Worm (Caenorhabditis elegans): Measurements from ENCODE around the gene dsh-2.

Gene dsh-2

DNA sequence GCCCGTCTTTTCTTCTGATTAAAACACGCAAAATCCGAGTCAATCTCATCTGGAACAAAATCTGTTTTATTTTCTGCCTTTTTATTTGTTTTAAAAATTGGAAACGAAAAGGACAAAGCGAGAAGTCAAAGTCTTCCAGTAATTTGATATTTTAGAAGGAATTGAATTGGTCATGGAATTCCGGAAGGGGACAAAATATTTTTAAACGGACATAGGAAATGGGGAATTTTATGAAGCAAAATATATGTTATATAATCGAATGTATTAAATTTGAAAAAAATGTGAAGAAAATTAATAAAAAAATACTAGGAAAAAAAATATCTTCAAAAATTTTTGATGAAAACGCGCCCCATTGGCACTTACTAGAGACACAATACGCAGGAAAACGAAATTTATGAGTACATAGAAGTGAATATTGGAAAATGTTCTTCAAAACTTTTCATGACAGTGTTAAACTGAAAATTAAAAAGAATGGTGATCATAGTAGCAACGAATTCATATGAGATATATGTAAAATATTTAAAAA lies 40.3 kb downstream of the dsh-2 start, which contains the start of gene F33G12.7:
TSS of gene F33G12.7 (minus strand) at position 51 of the 526 bp plus-strand sequence.
- TF ChIP-seq C34F6.9 (tag; optimal IDR thresholded peaks at IDR 0.05) (peak; percentile 5), unc-55 (GFP tag; optimal IDR thresholded peaks at IDR 0.05) (peak; percentile 15), lsy-2 (tag; optimal IDR thresholded peaks at IDR 0.05) (peak in 1 of 2 experiments; percentile 7), alr-1 (tag; optimal IDR thresholded peaks at IDR 0.05) (no peak)

DNA sequence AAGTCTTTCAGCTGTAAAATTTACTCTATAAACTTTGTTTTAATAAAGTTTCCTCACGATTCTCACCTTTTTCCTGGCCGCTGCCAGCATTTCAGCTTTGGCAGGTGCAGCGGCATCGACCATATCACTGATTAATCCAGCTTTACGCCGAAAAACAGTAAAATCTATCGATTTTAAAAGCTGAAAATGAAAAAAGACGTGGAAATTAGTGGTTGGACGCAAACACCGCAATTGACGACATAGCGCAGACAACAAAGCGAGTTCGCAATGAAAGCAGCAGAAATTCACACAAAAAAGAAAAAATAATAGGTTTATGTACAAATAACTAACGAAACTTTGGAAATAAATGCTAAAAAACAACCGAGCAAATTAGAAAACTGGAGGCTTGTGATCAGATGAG lies 41.1 kb downstream of the dsh-2 start, which contains the start of gene golg-2:
TSS of gene golg-2 (minus strand) at position 180 of the 400 bp plus-strand sequence.
- TF ChIP-seq nhr-12 (tag; optimal IDR thresholded peaks at IDR 0.05) (no peak), lsy-2 (tag; optimal IDR thresholded peaks at IDR 0.05) (peak in 1 of 2 experiments; percentile 50), nhr-129 (tag; optimal IDR thresholded peaks at IDR 0.05) (peak; percentile 19), C34F6.9 (tag; optimal IDR thresholded peaks at IDR 0.05) (peak; percentile 28), crh-2 (tag; optimal IDR thresholded peaks at IDR 0.05) (peak; percentile 34), unc-55 (GFP tag; optimal IDR thresholded peaks at IDR 0.05) (peak; percentile 13)

ce11 chrII:5036128-5036527 lies 44.8 kb downstream of the dsh-2 start, which contains the start of gene lrr-1:
TSS of gene lrr-1 (minus strand) at chrII:5036439.
- TF ChIP-seq peb-1 (tag; optimal IDR thresholded peaks at IDR 0.05) (no peak), mdl-1 (tag; optimal IDR thresholded peaks at IDR 0.05) (no peak), F13H6.1 (tag; optimal IDR thresholded peaks at IDR 0.05) (no peak), R02D3.7 (tag; optimal IDR thresholded peaks at IDR 0.05) (no peak), nhr-77 (tag; optimal IDR thresholded peaks at IDR 0.05) (no peak), nhr-25 (tag; optimal IDR thresholded peaks at IDR 0.05) (no peak), lsy-2 (tag; optimal IDR thresholded peaks at IDR 0.05) (no peak), egl-27 (tag; optimal IDR thresholded peaks at IDR 0.05) (no peak), nhr-129 (tag; optimal IDR thresholded peaks at IDR 0.05) (no peak), aly-2 (tag; optimal IDR thresholded peaks at IDR 0.05) (no peak), elt-1 (tag; optimal IDR thresholded peaks at IDR 0.05) (no peak), crh-2 (tag; optimal IDR thresholded peaks at IDR 0.05) (no peak), blmp-1 (tag; optimal IDR thresholded peaks at IDR 0.05; ENCODE audit: insufficient read depth) (no peak), lin-39 (tag; optimal IDR thresholded peaks at IDR 0.05) (no peak), skn-1 (tag; optimal IDR thresholded peaks at IDR 0.05) (no peak), lin-11 (tag; optimal IDR thresholded peaks at IDR 0.05) (no peak), nhr-237 (tag; optimal IDR thresholded peaks at IDR 0.05) (no peak)

- TF ChIP-seq R02D3.7 (tag; optimal IDR thresholded peaks at IDR 0.05) (no peak), zag-1 (tag; optimal IDR thresholded peaks at IDR 0.05) (no peak), sem-4 (tag; optimal IDR thresholded peaks at IDR 0.05) (no peak), egl-27 (tag; optimal IDR thresholded peaks at IDR 0.05) (no peak), nhr-21 (tag; optimal IDR thresholded peaks at IDR 0.05) (no peak), unc-62 (GFP tag; optimal IDR thresholded peaks at IDR 0.05) (no peak), unc-39 (tag; optimal IDR thresholded peaks at IDR 0.05) (no peak), crh-2 (tag; optimal IDR thresholded peaks at IDR 0.05) (no peak), ztf-1 (GFP tag; conservative IDR thresholded peaks at IDR 0.05) (no peak), lin-13 (GFP tag; optimal IDR thresholded peaks at IDR 0.05) (no peak), snpc-4 (tag; optimal IDR thresholded peaks at IDR 0.05) (no peak), Y55F3AM.14 (GFP tag; optimal IDR thresholded peaks at IDR 0.05) (no peak), nhr-10 (tag; optimal IDR thresholded peaks at IDR 0.05) (no peak), nhr-25 (tag; optimal IDR thresholded peaks at IDR 0.05) (no peak), nhr-129 (tag; optimal IDR thresholded peaks at IDR 0.05) (no peak), aly-2 (tag; optimal IDR thresholded peaks at IDR 0.05) (no peak), elt-1 (tag; optimal IDR thresholded peaks at IDR 0.05) (no peak), blmp-1 (tag; optimal IDR thresholded peaks at IDR 0.05; ENCODE audit: insufficient read depth) (no peak), mab-5 (tag; optimal IDR thresholded peaks at IDR 0.05) (no peak), nhr-6 (tag; optimal IDR thresholded peaks at IDR 0.05) (no peak)
Measured at ce11 chrII:5033935-5034334, 47.0 kb downstream of the dsh-2 start, which contains the start of gene F33G12.3. TSS of gene F33G12.3 (minus strand) at chrII:5034035.

ce11 chrII:5032669-5033068 lies 48.3 kb downstream of the dsh-2 start:
- TF ChIP-seq mbf-1 (tag; optimal IDR thresholded peaks at IDR 0.05) (no peak), nhr-12 (tag; optimal IDR thresholded peaks at IDR 0.05) (no peak), nhr-77 (tag; optimal IDR thresholded peaks at IDR 0.05) (no peak), elt-3 (tag; optimal IDR thresholded peaks at IDR 0.05) (no peak), lin-13 (GFP tag; optimal IDR thresholded peaks at IDR 0.05) (peak; percentile 13), C34F6.9 (tag; optimal IDR thresholded peaks at IDR 0.05) (peak; percentile 34), R02D3.7 (tag; optimal IDR thresholded peaks at IDR 0.05) (no peak), snpc-4 (tag; optimal IDR thresholded peaks at IDR 0.05) (peak; percentile 7), sma-3 (GFP tag; optimal IDR thresholded peaks at IDR 0.05) (peak; percentile 50), nhr-11 (tag; optimal IDR thresholded peaks at IDR 0.05) (no peak), nhr-25 (tag; optimal IDR thresholded peaks at IDR 0.05) (peak; percentile 1), ceh-16 (tag; optimal IDR thresholded peaks at IDR 0.05) (peak; percentile 13), ztf-4 (tag; optimal IDR thresholded peaks at IDR 0.05) (no peak), nhr-21 (tag; optimal IDR thresholded peaks at IDR 0.05) (peak; percentile 36), sem-4 (tag; optimal IDR thresholded peaks at IDR 0.05) (no peak), mab-5 (tag; optimal IDR thresholded peaks at IDR 0.05) (no peak), F13H6.1 (tag; optimal IDR thresholded peaks at IDR 0.05) (peak; percentile 70), ztf-11 (tag; optimal IDR thresholded peaks at IDR 0.05) (no peak), nhr-237 (tag; optimal IDR thresholded peaks at IDR 0.05) (no peak), ama-1 (optimal IDR thresholded peaks at IDR 0.05) (no peak), lin-39 (tag; optimal IDR thresholded peaks at IDR 0.05) (no peak), ZK546.5 (tag; optimal IDR thresholded peaks at IDR 0.05) (no peak), mdl-1 (tag; optimal IDR thresholded peaks at IDR 0.05) (peak in 1 of 2 experiments; percentile 10), fos-1 (tag; optimal IDR thresholded peaks at IDR 0.05) (peak; percentile 59)
